Worm (Caenorhabditis elegans) whole organism, L4 larva: ENCODE results near the gene spc-2.
A peak's percentile ranks its signal among the peaks of the same experiment; 100 is the strongest.

Experiments
- D1046.2 ChIP-seq: fragments of 200-800 bp; sonication (Bioruptor generic); IDR thresholded peaks from 2 replicates; pipeline ENCODE4 v1.3.6; 2022; ENCODE audit warnings: missing genetic modification characterization, missing compliant biosample characterization
- F37D6.2 ChIP-seq: sonication (generic microtip); optimal IDR thresholded peaks from 2 replicates; lab custom pipeline; 2016; ENCODE audit warnings: mild to moderate bottlenecking, missing genetic modification characterization, missing compliant biosample characterization
- T20F7.1 ChIP-seq: fragments of 200-800 bp; sonication (Bioruptor generic); optimal IDR thresholded peaks from 2 replicates; lab custom pipeline; 2018; ENCODE audit warnings: mild to moderate bottlenecking, missing genetic modification characterization, missing compliant biosample characterization
- Y48G9A.11 ChIP-seq: fragments of 200-800 bp; sonication (Bioruptor generic); IDR thresholded peaks from 2 replicates; pipeline ENCODE4 v1.3.6; 2022; ENCODE audit warnings: missing genetic modification reagents, missing genetic modification characterization, missing compliant biosample characterization
- Y5F2A.4 ChIP-seq: fragments of 200-800 bp; sonication (Bioruptor generic); optimal IDR thresholded peaks from 2 replicates; lab custom pipeline; 2018; ENCODE audit warnings: mild to moderate bottlenecking, missing genetic modification characterization, missing compliant biosample characterization
- aha-1 ChIP-seq: fragments of 150-350 bp; peaks from one replicate; lab custom pipeline; 2014; ENCODE audit warnings: missing biosample characterization, missing genetic modification characterization
- ama-1 ChIP-seq: fragments of 150-350 bp; optimal IDR thresholded peaks from 2 replicates; lab custom pipeline; 2014; ENCODE audit warnings: inconsistent platforms, mixed read lengths
- arid-1 ChIP-seq: fragments of 200-800 bp; sonication (Bioruptor generic); conservative IDR thresholded peaks from 2 replicates; pipeline ENCODE4 v1.3.6; 2022; ENCODE audit warnings: missing genetic modification reagents, missing genetic modification characterization, missing compliant biosample characterization
- attf-4 ChIP-seq: sonication (generic microtip); optimal IDR thresholded peaks from 3 replicates; lab custom pipeline; 2017; ENCODE audit warnings: missing biosample characterization, missing genetic modification characterization
- ceh-32 ChIP-seq: sonication (generic microtip); optimal IDR thresholded peaks from 2 replicates; lab custom pipeline; 2016; ENCODE audit warnings: mild to moderate bottlenecking, missing genetic modification characterization, missing compliant biosample characterization; ENCODE audit not compliant: poor library complexity
- ceh-62 ChIP-seq: sonication (generic microtip); optimal IDR thresholded peaks from 2 replicates; lab custom pipeline; 2017; ENCODE audit warnings: missing biosample characterization, missing genetic modification characterization
- ces-1 ChIP-seq: fragments of 150-350 bp; sonication (generic microtip); optimal IDR thresholded peaks from 4 replicates; lab custom pipeline; 2014; ENCODE audit warnings: missing biosample characterization, missing genetic modification reagents, missing genetic modification characterization
- ctbp-1 ChIP-seq: fragments of 200-800 bp; sonication (Bioruptor generic); IDR thresholded peaks from 2 replicates; pipeline ENCODE4 v1.3.6; 2022; ENCODE audit warnings: missing genetic modification reagents, missing genetic modification characterization, missing compliant biosample characterization
- daf-8 ChIP-seq: fragments of 200-800 bp; sonication (Bioruptor generic); IDR thresholded peaks from 2 replicates; pipeline ENCODE4 v1.3.6; 2022; ENCODE audit warnings: missing genetic modification characterization, missing compliant biosample characterization
- dmd-6 ChIP-seq: fragments of 200-800 bp; sonication (Bioruptor generic); IDR thresholded peaks from 2 replicates; pipeline ENCODE4 v1.3.6; 2022; ENCODE audit warnings: missing genetic modification reagents, missing genetic modification characterization, missing compliant biosample characterization
- dmd-9 ChIP-seq: fragments of 200-800 bp; sonication (Bioruptor generic); IDR thresholded peaks from 2 replicates; pipeline ENCODE4 v1.3.6; 2022; ENCODE audit warnings: missing genetic modification reagents, missing genetic modification characterization, missing compliant biosample characterization
- dpl-1 ChIP-seq: fragments of 150-350 bp; optimal IDR thresholded peaks from 2 replicates; lab custom pipeline; 2014; ENCODE audit warnings: missing biosample characterization, missing genetic modification reagents, missing genetic modification characterization
- duxl-1 ChIP-seq: sonication (generic microtip); optimal IDR thresholded peaks from 2 replicates; lab custom pipeline; 2016; ENCODE audit warnings: mild to moderate bottlenecking, missing genetic modification characterization, moderate library complexity, missing compliant biosample characterization; ENCODE audit not compliant: poor library complexity
- egl-43 ChIP-seq: fragments of 200-800 bp; sonication (Bioruptor generic); IDR thresholded peaks from 2 replicates; pipeline ENCODE4 v1.3.6; 2022; ENCODE audit warnings: missing genetic modification reagents, missing genetic modification characterization, missing compliant biosample characterization
- hmg-1.1 ChIP-seq: fragments of 200-800 bp; sonication (Bioruptor generic); IDR thresholded peaks from 2 replicates; pipeline ENCODE4 v1.3.6; 2022; ENCODE audit warnings: missing genetic modification reagents, missing genetic modification characterization, missing compliant biosample characterization
- jun-1 ChIP-seq: fragments of 150-350 bp; optimal IDR thresholded peaks from 2 replicates; lab custom pipeline; 2014; ENCODE audit warnings: missing biosample characterization, missing genetic modification reagents, missing genetic modification characterization
- lin-29 ChIP-seq: fragments of 200-800 bp; sonication (Bioruptor generic); IDR thresholded peaks from 2 replicates; pipeline ENCODE4 v1.3.6; 2022; ENCODE audit warnings: missing genetic modification reagents, missing genetic modification characterization, missing compliant biosample characterization
- madf-5 ChIP-seq, 2 experiments: fragments of 200-800 bp; sonication (Bioruptor generic); IDR thresholded peaks; 2 replicates each; pipeline ENCODE4 v1.3.6; 2022; ENCODE audit warnings: missing compliant biosample characterization in 2 of 2, missing genetic modification characterization in 2 of 2
- mdl-1 ChIP-seq, 2 experiments: fragments of 150-350 bp in 1 of 2; sonication (generic microtip) in 1 of 2; optimal IDR thresholded peaks; 2 replicates each; lab custom pipeline; 2014 to 2017; ENCODE audit warnings: missing biosample characterization in 2 of 2, missing genetic modification characterization in 2 of 2
- nhr-102 ChIP-seq: sonication (generic microtip); optimal IDR thresholded peaks from 2 replicates; lab custom pipeline; 2016; ENCODE audit warnings: mild to moderate bottlenecking, missing genetic modification characterization, moderate library complexity, missing compliant biosample characterization
- nhr-237 ChIP-seq: sonication (generic microtip); optimal IDR thresholded peaks from 2 replicates; lab custom pipeline; 2017; ENCODE audit warnings: missing biosample characterization, missing genetic modification characterization
- nhr-41 ChIP-seq: fragments of 200-800 bp; sonication (Bioruptor generic); IDR thresholded peaks from 2 replicates; pipeline ENCODE4 v1.3.6; 2022; ENCODE audit warnings: missing genetic modification reagents, missing genetic modification characterization, missing compliant biosample characterization
- nhr-6 ChIP-seq: fragments of 150-350 bp; optimal IDR thresholded peaks from 2 replicates; lab custom pipeline; 2014; ENCODE audit warnings: missing biosample characterization, missing genetic modification characterization
- pha-4 ChIP-seq, 2 experiments: fragments of 150-350 bp in 1 of 2; fragments of 200-800 bp in 1 of 2; sonication (Bioruptor generic) in 1 of 2; IDR thresholded peaks in 1 of 2; optimal IDR thresholded peaks in 1 of 2; 2 replicates each; pipeline versions ENCODE4 v1.3.6 to Lab custom; 2014 to 2022; ENCODE audit warnings: missing genetic modification characterization in 2 of 2, missing genetic modification reagents in 2 of 2, missing biosample characterization in 1 of 2, missing compliant biosample characterization in 1 of 2
- snpc-1.2 ChIP-seq: fragments of 200-800 bp; sonication (Bioruptor generic); IDR thresholded peaks from 2 replicates; pipeline ENCODE4 v1.3.6; 2022; ENCODE audit warnings: missing genetic modification reagents, missing genetic modification characterization, missing compliant biosample characterization
- snpc-4 ChIP-seq: fragments of 150-350 bp; optimal IDR thresholded peaks from 2 replicates; lab custom pipeline; 2014; ENCODE audit warnings: missing biosample characterization, missing genetic modification characterization
- spr-3 ChIP-seq: fragments of 200-800 bp; sonication (Bioruptor generic); optimal IDR thresholded peaks from 2 replicates; lab custom pipeline; 2018; ENCODE audit warnings: mild to moderate bottlenecking, missing genetic modification characterization, missing compliant biosample characterization
- tra-1 ChIP-seq: fragments of 200-800 bp; sonication (Bioruptor generic); IDR thresholded peaks from 2 replicates; pipeline ENCODE4 v1.3.6; 2022; ENCODE audit warnings: missing genetic modification reagents, missing genetic modification characterization, missing compliant biosample characterization
- unc-130 ChIP-seq: sonication (generic microtip); optimal IDR thresholded peaks from 2 replicates; lab custom pipeline; 2016; ENCODE audit warnings: missing genetic modification reagents, missing genetic modification characterization, missing compliant biosample characterization
- unc-62 ChIP-seq, 3 experiments: fragments of 150-350 bp in 1 of 3; sonication (generic microtip); optimal IDR thresholded peaks in 2 of 3; peaks in 1 of 3; 1 replicate in 1 of 3; 2 replicates in 2 of 3; lab custom pipeline; 2014 to 2017; ENCODE audit warnings: missing biosample characterization in 3 of 3, missing genetic modification characterization in 3 of 3, missing genetic modification reagents in 3 of 3, missing genotype in 1 of 3
- vab-7 ChIP-seq: fragments of 200-800 bp; sonication (Bioruptor generic); IDR thresholded peaks from 2 replicates; pipeline ENCODE4 v1.3.6; 2022; ENCODE audit warnings: missing genetic modification reagents, missing genetic modification characterization, missing compliant biosample characterization
- zag-1 ChIP-seq: fragments of 150-350 bp; optimal IDR thresholded peaks from 2 replicates; lab custom pipeline; 2014; ENCODE audit warnings: missing biosample characterization, missing genetic modification characterization
- zfp-3 ChIP-seq: fragments of 200-800 bp; sonication (Bioruptor generic); conservative IDR thresholded peaks from 2 replicates; pipeline ENCODE4 v1.3.6; 2022; ENCODE audit warnings: missing genetic modification reagents, missing genetic modification characterization, missing compliant biosample characterization
- ztf-11 ChIP-seq: fragments of 150-350 bp; optimal IDR thresholded peaks from 2 replicates; lab custom pipeline; 2014; ENCODE audit warnings: missing biosample characterization, missing genetic modification characterization

The spc-2 gene

DNA sequence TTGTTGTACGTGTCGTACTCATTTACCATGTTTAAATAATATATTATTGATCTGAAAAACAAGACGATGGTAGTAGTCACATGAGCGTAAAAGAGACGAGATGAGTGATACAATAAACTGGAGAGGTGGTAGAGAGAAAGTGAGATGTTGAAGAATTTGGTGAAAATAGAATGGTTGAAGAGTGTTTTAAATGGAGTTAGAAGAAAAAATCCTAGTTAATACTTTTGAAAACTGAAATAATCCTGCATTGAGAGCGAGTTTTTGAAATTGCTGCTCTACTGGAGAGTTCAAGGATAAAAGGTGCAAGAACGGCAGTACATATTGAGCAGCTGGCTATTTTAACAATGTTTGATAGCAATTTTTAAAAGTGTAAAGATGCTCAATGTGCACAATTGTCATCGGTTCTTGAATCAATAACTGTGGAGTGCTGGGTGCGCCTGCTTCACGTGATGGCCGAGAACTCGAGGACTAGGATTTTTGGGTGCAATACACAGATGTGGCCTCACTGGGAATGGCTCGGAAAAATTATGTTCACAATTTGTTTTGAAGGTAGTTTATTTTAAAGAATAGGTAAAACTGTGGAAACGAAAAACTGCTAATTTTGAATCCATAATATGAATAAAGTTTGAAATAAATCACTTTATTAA is 23.4 kb upstream of the spc-2 start, which contains the start of gene atg-13 (continued):
- no peak for TF ChIP-seq attf-4 (tag; lab: Kevin White, UChicago)
- TF ChIP-seq ces-1: no peak
- no peak for TF ChIP-seq lin-29 (GFP tag; lab: Robert Waterston, UW)
- TF ChIP-seq dmd-9: no peak
- 0 out of 2 replicates have a peak, but pooled peaks have one; percentile 28 for TF ChIP-seq hmg-1.1 (GFP tag; lab: Robert Waterston, UW)
- no peak for TF ChIP-seq F37D6.2 (tag; lab: Kevin White, UChicago)
- no peak for TF ChIP-seq arid-1 (GFP tag; lab: Robert Waterston, UW)
- no peak for TF ChIP-seq ctbp-1 (GFP tag; lab: Robert Waterston, UW)
- no peak for TF ChIP-seq unc-62 (GFP tag; optimal IDR thresholded peaks at IDR 0.05 in 1 of 2; lab: Kevin White, UChicago)
- no peak for TF ChIP-seq unc-62 (tag; optimal IDR thresholded peaks at IDR 0.05; lab: Kevin White, UChicago)
- TF ChIP-seq pha-4 (GFP tag; IDR thresholded peaks at IDR 0.05; lab: Robert Waterston, UW): no peak
- TF ChIP-seq pha-4 (tag; optimal IDR thresholded peaks at IDR 0.05; lab: Kevin White, UChicago): no peak
- no peak for TF ChIP-seq daf-8
- TF ChIP-seq nhr-41 (GFP tag; lab: Robert Waterston, UW): no peak
- peak; percentile 20 for TF ChIP-seq ama-1
- TF ChIP-seq madf-5 (GFP tag; IDR thresholded peaks at IDR 0.05; lab: Robert Waterston, UW): no peak
- no peak for TF ChIP-seq snpc-4 (tag; lab: Kevin White, UChicago)
- TF ChIP-seq jun-1 (tag; lab: Kevin White, UChicago): no peak
- no peak for TF ChIP-seq nhr-237
- peak in 1 of 2 experiments; percentile 47 for TF ChIP-seq mdl-1 (tag; optimal IDR thresholded peaks at IDR 0.05; lab: Kevin White, UChicago)
- no peak for TF ChIP-seq Y5F2A.4 (GFP tag; lab: Kevin White, UChicago)
- no peak for TF ChIP-seq ceh-32 (tag; lab: Kevin White, UChicago)
- no peak for TF ChIP-seq D1046.2 (GFP tag; lab: Robert Waterston, UW)
- TF ChIP-seq egl-43 (GFP tag; lab: Robert Waterston, UW): no peak
- no peak for TF ChIP-seq zag-1 (tag; lab: Kevin White, UChicago)
- no peak for TF ChIP-seq ceh-62 (tag; lab: Kevin White, UChicago)
- TF ChIP-seq nhr-6 (tag; lab: Kevin White, UChicago): no peak
- peak; percentile 9 for TF ChIP-seq dpl-1 (GFP tag; lab: Kevin White, UChicago)
- TF ChIP-seq spr-3 (GFP tag; lab: Kevin White, UChicago): no peak
- no peak for TF ChIP-seq zfp-3 (GFP tag; lab: Robert Waterston, UW)
- TF ChIP-seq aha-1 (tag; lab: Kevin White, UChicago): peak; percentile 18
- 0 out of 2 replicates have a peak, but pooled peaks have one; percentile 11 for TF ChIP-seq dmd-6 (GFP tag; lab: Robert Waterston, UW)
- no peak for TF ChIP-seq Y48G9A.11 (GFP tag; lab: Robert Waterston, UW)
- no peak for TF ChIP-seq duxl-1 (tag; lab: Kevin White, UChicago)
- no peak for TF ChIP-seq nhr-102 (tag; lab: Kevin White, UChicago)
- TF ChIP-seq ztf-11 (tag; lab: Kevin White, UChicago): no peak
- TF ChIP-seq snpc-1.2 (GFP tag; lab: Robert Waterston, UW): no peak

DNA sequence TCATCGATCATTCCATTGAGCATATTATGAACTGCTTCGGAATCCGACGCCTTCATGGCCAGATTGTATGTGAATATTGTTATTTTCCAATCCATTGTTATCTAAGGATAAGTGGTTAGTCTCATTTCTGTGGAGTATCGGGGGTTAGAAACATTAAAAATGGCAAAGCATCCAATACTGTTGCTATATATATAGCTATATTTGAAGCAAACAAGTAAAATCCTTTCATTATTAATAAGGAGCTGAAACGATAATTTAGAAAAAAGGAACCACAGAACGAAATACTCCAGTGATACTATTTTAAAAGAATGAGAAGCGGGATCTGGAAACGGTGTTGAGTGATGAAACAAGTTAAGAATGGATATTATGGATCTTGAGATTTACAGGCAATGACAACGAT is 20.4 kb upstream of the spc-2 start, which contains the start of gene inpp-5K:
inpp-5K (minus strand) TSS at position 101 of the 400 bp plus-strand sequence.
- TF ChIP-seq egl-43 (GFP tag; lab: Robert Waterston, UW): no peak
- no peak for TF ChIP-seq tra-1 (GFP tag; lab: Robert Waterston, UW)
- TF ChIP-seq T20F7.1: peak; percentile 6
- TF ChIP-seq unc-130 (GFP tag; lab: Kevin White, UChicago): no peak
- no peak for TF ChIP-seq vab-7
